Fruit fly (Drosophila melanogaster) whole organism, embryonic: ENCODE results near the gene CG14442.

Experiments used
- Atf3 ChIP-seq: fragments of 200-800 bp; sonication (Bioruptor generic); optimal IDR thresholded peaks from 3 replicates; lab custom pipeline; 2016; ENCODE audit warnings: missing biosample characterization, missing genetic modification characterization
- CG10267 ChIP-seq: fragments of 200-800 bp; sonication (Bioruptor generic); optimal IDR thresholded peaks from 2 replicates; lab custom pipeline; 2018; ENCODE audit warnings: missing biosample characterization, mild to moderate bottlenecking, missing genetic modification characterization, moderate library complexity
- CG10431 ChIP-seq: fragments of 200-800 bp; sonication (Bioruptor generic); optimal IDR thresholded peaks from 3 replicates; lab custom pipeline; 2018; ENCODE audit warnings: missing biosample characterization, mild to moderate bottlenecking, missing genetic modification characterization
- CG10979 ChIP-seq: fragments of 200-800 bp; sonication (Bioruptor generic); optimal IDR thresholded peaks from 2 replicates; lab custom pipeline; 2018; ENCODE audit warnings: missing biosample characterization, mild to moderate bottlenecking, missing genetic modification characterization, moderate library complexity
- CG11398 ChIP-seq: fragments of 200-800 bp; sonication (Bioruptor generic); optimal IDR thresholded peaks from 2 replicates; lab custom pipeline; 2016; ENCODE audit warnings: missing biosample characterization, missing genetic modification characterization
- CG12236 ChIP-seq: fragments of 200-800 bp; sonication (Bioruptor generic); optimal IDR thresholded peaks from 2 replicates; lab custom pipeline; 2016; ENCODE audit warnings: missing biosample characterization, missing genetic modification characterization
- CG13424 ChIP-seq: fragments of 200-800 bp; sonication (Bioruptor generic); optimal IDR thresholded peaks from 2 replicates; lab custom pipeline; 2019; ENCODE audit warnings: missing biosample characterization, mild to moderate bottlenecking, missing genetic modification characterization, moderate library complexity
- CG16813 ChIP-seq: fragments of 200-800 bp; sonication (Bioruptor generic); IDR thresholded peaks from 3 replicates; pipeline ENCODE4 v1.3.6; 2022; ENCODE audit warnings: missing biosample characterization, missing genetic modification characterization; ENCODE audit not compliant: partially characterized antibody
- CG17361 ChIP-seq: fragments of 200-800 bp; sonication (Bioruptor generic); IDR thresholded peaks from 3 replicates; pipeline ENCODE4 v1.3.6; 2022; ENCODE audit warnings: missing biosample characterization, missing genetic modification characterization
- CG17912 ChIP-seq: fragments of 200-800 bp; sonication (Bioruptor generic); optimal IDR thresholded peaks from 2 replicates; lab custom pipeline; 2018; ENCODE audit warnings: missing biosample characterization, mild to moderate bottlenecking, missing genetic modification characterization
- CG18476 ChIP-seq: fragments of 200-800 bp; sonication (Bioruptor generic); optimal IDR thresholded peaks from 2 replicates; lab custom pipeline; 2016; ENCODE audit warnings: missing biosample characterization, mild to moderate bottlenecking, missing genetic modification characterization
- CG3065 ChIP-seq: fragments of 200-800 bp; sonication (Bioruptor generic); optimal IDR thresholded peaks from 2 replicates; lab custom pipeline; 2016; ENCODE audit warnings: missing biosample characterization, missing genetic modification characterization
- CG42726 ChIP-seq: fragments of 200-800 bp; sonication (Bioruptor generic); IDR thresholded peaks from 2 replicates; pipeline ENCODE4 v1.3.6; 2022; ENCODE audit warnings: missing biosample characterization, missing genetic modification characterization; ENCODE audit not compliant: partially characterized antibody
- CG4328 ChIP-seq: fragments of 200-800 bp; sonication (Bioruptor generic); optimal IDR thresholded peaks from 3 replicates; lab custom pipeline; 2017; ENCODE audit warnings: missing biosample characterization, missing genetic modification reagents, missing genetic modification characterization
- CG8359 ChIP-seq: fragments of 200-800 bp; sonication (Bioruptor generic); optimal IDR thresholded peaks from 2 replicates; lab custom pipeline; 2017; ENCODE audit warnings: missing biosample characterization, mild to moderate bottlenecking, missing genetic modification characterization, borderline replicate concordance
- D ChIP-seq, 2 experiments: fragments of 200-800 bp in 1 of 2; fragments of >200 bp in 1 of 2; sonication (Bioruptor generic) in 1 of 2; optimal IDR thresholded peaks; 2 replicates in 1 of 2; 3 replicates in 1 of 2; lab custom pipeline; 2017; ENCODE audit warnings: mild to moderate bottlenecking in 1 of 2, missing biosample characterization in 1 of 2, missing genetic modification characterization in 1 of 2, missing genetic modification reagents in 1 of 2
- Doc2 ChIP-seq: fragments of 200-800 bp; sonication (Bioruptor generic); IDR thresholded peaks from 2 replicates; pipeline ENCODE4 v1.3.6; 2022; ENCODE audit warnings: missing biosample characterization, missing genetic modification characterization
- Drgx ChIP-seq: fragments of 200-800 bp; sonication (Bioruptor generic); IDR thresholded peaks from 2 replicates; pipeline ENCODE4 v1.3.6; 2022; ENCODE audit warnings: missing biosample characterization, missing genetic modification characterization
- Ets65A ChIP-seq: fragments of 200-800 bp; sonication (Bioruptor generic); peaks from one replicate; lab custom pipeline; 2016; ENCODE audit warnings: missing biosample characterization, missing genetic modification characterization
- H2.0 ChIP-seq: fragments of 200-800 bp; sonication (Bioruptor generic); IDR thresholded peaks from 2 replicates; pipeline ENCODE4 v1.3.6; 2022; ENCODE audit warnings: missing biosample characterization, missing genetic modification characterization
- Lhr ChIP-seq: fragments of 200-800 bp; sonication (Bioruptor generic); optimal IDR thresholded peaks from 3 replicates; lab custom pipeline; 2017; ENCODE audit warnings: mild to moderate bottlenecking, missing biosample characterization, missing genetic modification reagents, missing genetic modification characterization
- Mes4 ChIP-seq: fragments of 200-800 bp; sonication (Bioruptor generic); optimal IDR thresholded peaks from 2 replicates; lab custom pipeline; 2016; ENCODE audit warnings: missing biosample characterization, missing genetic modification characterization
- NC2α ChIP-seq: fragments of 200-800 bp; sonication (Bioruptor generic); optimal IDR thresholded peaks from 2 replicates; lab custom pipeline; 2016; ENCODE audit warnings: missing biosample characterization, missing genetic modification characterization
- NFAT ChIP-seq: fragments of 200-800 bp; sonication (Bioruptor generic); IDR thresholded peaks from 2 replicates; pipeline ENCODE4 v1.3.6; 2022; ENCODE audit warnings: missing biosample characterization, missing genetic modification characterization
- Rfx ChIP-seq: fragments of 200-800 bp; sonication (Bioruptor generic); IDR thresholded peaks from 2 replicates; pipeline ENCODE4 v1.3.6; 2022; ENCODE audit warnings: missing biosample characterization, missing genetic modification characterization
- Ssrp ChIP-seq: fragments of 200-800 bp; sonication (Bioruptor generic); optimal IDR thresholded peaks from 2 replicates; lab custom pipeline; 2018; ENCODE audit warnings: missing biosample characterization, mild to moderate bottlenecking, missing genetic modification characterization, moderate library complexity
- amos ChIP-seq: fragments of 200-800 bp; sonication (Bioruptor generic); IDR thresholded peaks from 2 replicates; pipeline ENCODE4 v1.3.6; 2022; ENCODE audit warnings: missing biosample characterization, missing genetic modification characterization; ENCODE audit not compliant: partially characterized antibody
- br ChIP-seq: fragments of >200 bp; optimal IDR thresholded peaks from 2 replicates; lab custom pipeline; 2017
- cg ChIP-seq: fragments of 200-800 bp; sonication (Bioruptor generic); optimal IDR thresholded peaks from 3 replicates; lab custom pipeline; 2019; ENCODE audit warnings: missing biosample characterization, mild to moderate bottlenecking, missing genetic modification characterization, moderate library complexity
- crc ChIP-seq: fragments of 200-800 bp; sonication (Bioruptor generic); optimal IDR thresholded peaks from 2 replicates; lab custom pipeline; 2016; ENCODE audit warnings: missing biosample characterization, missing genetic modification characterization
- emc ChIP-seq: fragments of 200-800 bp; sonication (Bioruptor generic); optimal IDR thresholded peaks from 2 replicates; lab custom pipeline; 2016; ENCODE audit warnings: missing biosample characterization, missing genetic modification characterization
- eve ChIP-seq, 2 experiments: fragments of >200 bp; optimal IDR thresholded peaks; 2 replicates each; lab custom pipeline; 2017; ENCODE audit warnings: missing biosample characterization in 2 of 2, missing genetic modification characterization in 2 of 2
- ewg ChIP-seq: fragments of 200-800 bp; sonication (Bioruptor generic); optimal IDR thresholded peaks from 3 replicates; lab custom pipeline; 2017; ENCODE audit warnings: mild to moderate bottlenecking, missing biosample characterization, missing genetic modification reagents, missing genetic modification characterization
- fd3F ChIP-seq: fragments of 200-800 bp; sonication (Bioruptor generic); optimal IDR thresholded peaks from 2 replicates; lab custom pipeline; 2018; ENCODE audit warnings: missing biosample characterization, mild to moderate bottlenecking, missing genetic modification characterization, moderate library complexity
- h ChIP-seq: fragments of >200 bp; optimal IDR thresholded peaks from 2 replicates; lab custom pipeline; 2017
- hkb ChIP-seq, 2 experiments: fragments of 200-800 bp in 1 of 2; fragments of >200 bp in 1 of 2; sonication (Bioruptor generic) in 1 of 2; IDR thresholded peaks in 1 of 2; optimal IDR thresholded peaks in 1 of 2; 2 replicates each; pipeline versions ENCODE4 v1.3.6 to Lab custom; 2017 to 2022; ENCODE audit warnings: missing biosample characterization in 1 of 2, missing genetic modification characterization in 1 of 2
- hth ChIP-seq: fragments of >200 bp; optimal IDR thresholded peaks from 2 replicates; lab custom pipeline; 2017; ENCODE audit warnings: inconsistent platforms
- jumu ChIP-seq: fragments of 200-800 bp; sonication (Bioruptor generic); optimal IDR thresholded peaks from 3 replicates; lab custom pipeline; 2016; ENCODE audit warnings: missing biosample characterization, missing genetic modification characterization
- kay ChIP-seq: fragments of 200-800 bp; sonication (Bioruptor generic); optimal IDR thresholded peaks from 2 replicates; lab custom pipeline; 2016; ENCODE audit warnings: missing biosample characterization, missing genetic modification characterization
- lov ChIP-seq, 2 experiments: fragments of 200-800 bp in 1 of 2; fragments of >200 bp in 1 of 2; sonication (Bioruptor generic) in 1 of 2; IDR thresholded peaks in 1 of 2; optimal IDR thresholded peaks in 1 of 2; 2 replicates in 1 of 2; 3 replicates in 1 of 2; pipeline versions ENCODE4 v1.3.6 to Lab custom; 2017 to 2022; ENCODE audit warnings: missing biosample characterization in 1 of 2, missing genetic modification characterization in 1 of 2
- pita ChIP-seq: fragments of 200-800 bp; sonication (Bioruptor generic); optimal IDR thresholded peaks from 2 replicates; lab custom pipeline; 2017; ENCODE audit warnings: missing biosample characterization, mild to moderate bottlenecking, missing genetic modification characterization
- slbo ChIP-seq: fragments of 200-800 bp; sonication (Bioruptor generic); IDR thresholded peaks from 2 replicates; pipeline ENCODE4 v1.3.6; 2022; ENCODE audit warnings: missing biosample characterization, missing genetic modification characterization
- slp2 ChIP-seq: fragments of 200-800 bp; sonication (Bioruptor generic); optimal IDR thresholded peaks from 2 replicates; lab custom pipeline; 2016; ENCODE audit warnings: missing biosample characterization, missing genetic modification characterization
- sr ChIP-seq: fragments of 200-800 bp; sonication (Bioruptor generic); IDR thresholded peaks from 3 replicates; pipeline ENCODE4 v1.3.6; 2022; ENCODE audit warnings: missing biosample characterization, missing genetic modification characterization
- vvl ChIP-seq: fragments of 200-800 bp; sonication (Bioruptor generic); IDR thresholded peaks from 2 replicates; pipeline ENCODE4 v1.3.6; 2022; ENCODE audit warnings: missing biosample characterization, missing genetic modification characterization
- wdn ChIP-seq: fragments of 200-800 bp; sonication (Bioruptor generic); IDR thresholded peaks from 2 replicates; pipeline ENCODE4 v1.3.6; 2022; ENCODE audit warnings: missing biosample characterization, missing genetic modification characterization
- z ChIP-seq: fragments of 200-800 bp; sonication (Bioruptor generic); IDR thresholded peaks from 3 replicates; pipeline ENCODE4 v1.3.6; 2022; ENCODE audit warnings: missing biosample characterization, missing genetic modification characterization
- zfh1 ChIP-seq: fragments of 200-800 bp; sonication (Bioruptor generic); IDR thresholded peaks from 3 replicates; pipeline ENCODE4 v1.3.6; 2022; ENCODE audit warnings: missing biosample characterization, missing genetic modification characterization

The CG14442 gene

DNA sequence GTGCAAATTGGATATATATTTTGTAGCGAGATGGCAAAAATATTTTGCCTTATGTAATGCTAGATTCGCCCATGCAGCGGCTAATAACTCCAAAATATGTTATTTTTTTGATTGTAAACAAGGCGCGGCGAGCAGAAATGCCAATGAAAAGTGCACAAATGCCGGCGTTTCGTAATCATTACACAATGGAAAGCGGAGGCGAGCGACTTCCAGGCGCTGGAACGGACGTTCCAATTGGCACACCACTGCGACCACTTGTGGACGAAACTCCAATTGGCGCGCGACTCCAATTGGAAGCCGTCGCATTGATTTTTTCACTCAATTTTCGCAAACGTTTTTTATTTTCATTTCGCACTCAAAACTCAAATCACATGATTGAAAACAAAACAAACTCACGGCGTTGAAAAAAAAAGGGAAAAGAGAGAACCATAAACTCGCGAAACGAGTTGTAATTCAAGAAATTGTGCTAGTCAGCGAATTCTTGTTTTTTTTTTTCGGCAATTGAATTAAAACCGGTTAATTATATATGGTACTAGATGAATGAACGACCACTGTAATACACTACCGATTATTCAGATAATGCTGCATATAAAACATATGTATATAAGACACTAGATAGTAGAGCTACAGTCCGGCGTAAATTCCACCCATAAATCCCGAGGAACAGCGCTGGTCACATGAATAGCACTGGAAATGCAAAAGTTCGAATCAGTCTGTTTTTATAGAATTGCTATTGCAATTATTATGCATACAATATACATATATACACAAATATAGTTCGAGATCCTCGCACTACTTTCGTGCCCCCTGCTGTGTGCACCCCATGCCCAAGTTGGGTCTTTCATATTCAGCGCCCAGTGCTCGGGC lies 15.9 kb downstream of the CG14442 start, which contains the start of gene ND-ASHI (continued):
- TF ChIP-seq CG42726 (GFP tag; lab: Robert Waterston, UW) = no peak
- peak; percentile 84 for TF ChIP-seq Ssrp (tag; lab: Kevin White, UChicago)
- peak; percentile 82 for TF ChIP-seq CG3065 (GFP tag; lab: Kevin White, UChicago)
- peak; percentile 98 for TF ChIP-seq Drgx (GFP tag; lab: Robert Waterston, UW)
- TF ChIP-seq Ets65A (GFP tag; lab: Kevin White, UChicago) = peak; percentile 98
- TF ChIP-seq CG10979 (tag; lab: Kevin White, UChicago) = peak; percentile 89
- peak; percentile 98 for TF ChIP-seq slbo
- no peak for TF ChIP-seq h
- peak; percentile 79 for TF ChIP-seq Lhr
- TF ChIP-seq hkb (optimal IDR thresholded peaks at IDR 0.05; lab: Kevin White, UChicago) = no peak
- peak; percentile 97 for TF ChIP-seq hkb (GFP tag; IDR thresholded peaks at IDR 0.05; lab: Robert Waterston, UW)
- no peak for TF ChIP-seq cg (GFP tag; lab: Kevin White, UChicago)
- peak; percentile 88 for TF ChIP-seq emc (GFP tag; lab: Kevin White, UChicago)
- peak; percentile 91 for TF ChIP-seq CG17361
- TF ChIP-seq slp2 (GFP tag; lab: Kevin White, UChicago) = peak; percentile 83
- peak; percentile 73 for TF ChIP-seq CG12236 (GFP tag; lab: Kevin White, UChicago)
- TF ChIP-seq CG18476 (GFP tag; lab: Kevin White, UChicago) = peak; percentile 93
- peak; percentile 77 for TF ChIP-seq NC2α (GFP tag; lab: Kevin White, UChicago)
- peak; percentile 83 for TF ChIP-seq CG10267 (tag; lab: Kevin White, UChicago)
- peak; percentile 84 for TF ChIP-seq Mes4 (GFP tag; lab: Kevin White, UChicago)
- TF ChIP-seq amos (GFP tag; lab: Robert Waterston, UW) = no peak
- no peak for TF ChIP-seq br
- TF ChIP-seq jumu (GFP tag; lab: Kevin White, UChicago) = peak; percentile 86
- no peak for TF ChIP-seq D (optimal IDR thresholded peaks at IDR 0.05; lab: Kevin White, UChicago)
- TF ChIP-seq D (GFP tag; optimal IDR thresholded peaks at IDR 0.05; lab: Kevin White, UChicago) = peak; percentile 88
- TF ChIP-seq CG4328 (GFP tag; lab: Kevin White, UChicago) = peak; percentile 83
- peak; percentile 99 for TF ChIP-seq vvl (GFP tag; lab: Robert Waterston, UW)
- TF ChIP-seq Atf3 (GFP tag; lab: Kevin White, UChicago) = peak; percentile 77
- TF ChIP-seq fd3F (GFP tag; lab: Kevin White, UChicago) = peak; percentile 90
- TF ChIP-seq eve (GFP tag; optimal IDR thresholded peaks at IDR 0.05; lab: Kevin White, UChicago) = no peak
- TF ChIP-seq CG16813 (GFP tag; lab: Robert Waterston, UW) = no peak
- peak; percentile 96 for TF ChIP-seq zfh1
- peak; percentile 88 for TF ChIP-seq kay (GFP tag; lab: Kevin White, UChicago)
- TF ChIP-seq pita (GFP tag; lab: Kevin White, UChicago) = no peak
- peak; percentile 97 for TF ChIP-seq wdn (GFP tag; lab: Robert Waterston, UW)
- peak; percentile 60; the same call in 2 of the 3 replicates for TF ChIP-seq z
- peak; percentile 90 for TF ChIP-seq sr (GFP tag; lab: Robert Waterston, UW)
- TF ChIP-seq crc (GFP tag; lab: Kevin White, UChicago) = peak; percentile 85
- peak; percentile 79 for TF ChIP-seq CG11398
- peak; percentile 75 for TF ChIP-seq ewg (GFP tag; lab: Kevin White, UChicago)
- peak; percentile 96 for TF ChIP-seq NFAT (GFP tag; lab: Robert Waterston, UW)
- peak; percentile 98 for TF ChIP-seq Rfx
- peak; percentile 93 for TF ChIP-seq H2.0
- peak; percentile 79 for TF ChIP-seq Doc2 (GFP tag; lab: Robert Waterston, UW)
- peak; percentile 69 for TF ChIP-seq CG17912 (GFP tag; lab: Kevin White, UChicago)
- peak; percentile 72 for TF ChIP-seq CG10431
- TF ChIP-seq CG13424 (tag; lab: Kevin White, UChicago) = peak; percentile 92
- no peak for TF ChIP-seq lov (optimal IDR thresholded peaks at IDR 0.05; lab: Kevin White, UChicago)
- peak; percentile 94 for TF ChIP-seq lov (GFP tag; IDR thresholded peaks at IDR 0.05; lab: Robert Waterston, UW)
- TF ChIP-seq hth = no peak
- TF ChIP-seq CG8359 = peak; percentile 80
